Worm (Caenorhabditis elegans) whole organism, young adult: ENCODE measurements around the gene K06H6.4.

ENCODE experiments used
- F57A8.1 ChIP-seq: fragments of 200-800 bp; sonication (Bioruptor generic); optimal IDR thresholded peaks from 2 replicates; lab custom pipeline; 2018; ENCODE audit warnings: mild to moderate bottlenecking, missing genetic modification characterization, moderate library complexity, missing compliant biosample characterization
- unc-62 ChIP-seq: fragments of 150-350 bp; optimal IDR thresholded peaks from 2 replicates; lab custom pipeline; 2014; ENCODE audit warnings: missing biosample characterization, missing genetic modification reagents, missing genetic modification characterization

- TF ChIP-seq F57A8.1 (GFP tag; lab: Kevin White, UChicago), result no peak
- no peak for TF ChIP-seq unc-62 (GFP tag; lab: Kevin White, UChicago)
Measured at ce11 chrV:539040-539510, 40.0 kb upstream of the K06H6.4 start, which contains the start of gene nhr-155.
